Fruit fly (Drosophila melanogaster): ENCODE measurements around the gene Tim9b.

The Tim9b gene

dm6 chrX:19618183-19618740 lies at the start of gene Tim9b, which contains the start of gene Pstk:
Gene Tim9b, minus strand, starts transcription at chrX:19618537.
Gene Pstk, minus strand, starts transcription at chrX:19618537.
- no peak for TF ChIP-seq CG17801 (GFP tag; optimal IDR thresholded peaks at IDR 0.05; ENCODE audit: partially characterized antibody)

- no peak for TF ChIP-seq CG17801 (GFP tag; optimal IDR thresholded peaks at IDR 0.05; ENCODE audit: partially characterized antibody)
Measured at dm6 chrX:19667444-19668104, 49.2 kb upstream of the Tim9b start.

DNA sequence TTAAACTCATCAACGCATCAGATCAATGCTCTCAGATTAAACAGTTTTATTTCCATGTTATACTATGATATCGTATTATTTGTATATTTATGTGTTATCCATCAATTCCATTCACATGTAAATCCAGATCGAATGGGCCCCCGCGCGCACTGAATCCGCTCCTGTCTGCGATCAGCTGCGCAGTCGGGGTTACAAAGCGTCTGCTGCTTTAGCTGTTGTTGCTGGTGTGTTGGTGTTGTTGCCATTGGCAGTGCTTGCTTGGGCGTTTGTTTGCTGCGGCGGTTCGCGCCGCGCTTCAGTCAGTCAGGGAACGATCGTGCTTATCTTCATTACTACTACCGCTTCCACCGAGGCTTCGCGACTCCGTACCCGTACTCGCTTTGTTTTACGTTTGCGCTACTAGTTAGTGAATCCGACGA lies 48.7 kb upstream of the Tim9b start, which contains the start of gene Zw:
Zw (plus strand) TSS at position 262 of the 419 bp plus-strand sequence.
- TF ChIP-seq CG17801 (GFP tag; optimal IDR thresholded peaks at IDR 0.05; ENCODE audit: partially characterized antibody), result peak; percentile 69

DNA sequence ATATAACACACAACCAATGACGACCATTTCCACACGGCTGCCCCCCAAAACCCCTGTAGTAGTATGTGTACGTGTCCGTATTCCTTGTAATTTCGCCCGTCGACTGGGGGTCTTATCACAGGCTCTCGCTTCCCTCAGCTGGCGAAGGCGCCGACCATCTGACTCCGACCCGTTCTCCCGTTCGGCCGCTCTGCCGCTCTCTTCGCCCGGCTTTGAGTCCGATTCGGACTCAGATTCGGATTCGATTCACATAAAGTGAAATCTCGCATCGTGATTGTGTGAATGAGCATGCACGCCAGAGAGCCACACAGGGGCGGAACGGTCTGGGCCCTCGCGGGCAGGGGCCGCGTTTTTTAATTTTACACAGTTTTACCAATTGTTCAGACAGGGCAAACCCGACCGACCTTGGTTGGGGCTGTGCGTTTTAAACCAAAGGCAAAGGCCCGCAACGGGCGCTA lies 47.4 kb upstream of the Tim9b start:
- TF ChIP-seq CG17801 (GFP tag; optimal IDR thresholded peaks at IDR 0.05; ENCODE audit: partially characterized antibody), result peak; percentile 13

dm6 chrX:19663859-19664728 lies 45.8 kb upstream of the Tim9b start, which contains the start of the genes CG14223 and Ssu72:
Gene CG14223, minus strand, starts transcription at chrX:19663971.
Gene Ssu72, plus strand, starts transcription at chrX:19664561.
- TF ChIP-seq CG17801 (GFP tag; optimal IDR thresholded peaks at IDR 0.05; ENCODE audit: partially characterized antibody), result no peak

dm6 chrX:19663196-19663858 lies 45.0 kb upstream of the Tim9b start:
- TF ChIP-seq CG17801 (GFP tag; optimal IDR thresholded peaks at IDR 0.05; ENCODE audit: partially characterized antibody), result no peak

DNA sequence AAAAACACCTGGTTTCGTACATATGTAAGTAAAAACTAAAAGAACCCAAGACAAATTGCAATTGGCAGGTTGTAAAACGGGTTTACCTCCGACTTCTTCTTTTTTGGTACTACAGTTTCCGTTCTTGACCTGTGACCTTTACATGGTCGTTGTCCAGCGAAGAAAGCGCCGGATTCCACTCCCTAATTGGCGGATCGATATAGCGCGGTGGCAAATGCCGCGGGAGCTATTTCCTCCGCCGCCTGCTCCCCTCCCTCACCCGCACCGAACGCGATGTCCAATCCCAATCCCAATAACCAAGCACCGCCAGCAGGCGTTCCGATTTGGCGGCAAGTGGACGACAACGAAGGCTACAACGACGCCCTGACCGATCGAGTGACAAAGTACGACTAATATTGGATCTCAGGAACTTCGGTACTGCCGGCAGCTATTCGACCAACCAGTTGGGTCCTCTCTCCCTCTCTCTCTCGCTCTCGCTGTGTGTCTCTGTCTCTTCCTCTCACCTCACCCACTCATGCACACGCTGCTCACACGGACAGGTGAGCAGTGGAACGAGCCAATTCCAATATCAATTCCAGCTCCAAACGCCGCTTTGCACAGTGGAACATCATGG lies 44.4 kb upstream of the Tim9b start:
- TF ChIP-seq CG17801 (GFP tag; optimal IDR thresholded peaks at IDR 0.05; ENCODE audit: partially characterized antibody), result peak; percentile 48

dm6 chrX:19651757-19652419 lies 33.6 kb upstream of the Tim9b start, which contains the start of the genes Ranbp21 and Elys:
Gene Ranbp21, minus strand, starts transcription at chrX:19652269.
Gene Elys, plus strand, starts transcription at chrX:19652305.
- peak; percentile 13 for TF ChIP-seq CG17801 (GFP tag; optimal IDR thresholded peaks at IDR 0.05; ENCODE audit: partially characterized antibody)

DNA sequence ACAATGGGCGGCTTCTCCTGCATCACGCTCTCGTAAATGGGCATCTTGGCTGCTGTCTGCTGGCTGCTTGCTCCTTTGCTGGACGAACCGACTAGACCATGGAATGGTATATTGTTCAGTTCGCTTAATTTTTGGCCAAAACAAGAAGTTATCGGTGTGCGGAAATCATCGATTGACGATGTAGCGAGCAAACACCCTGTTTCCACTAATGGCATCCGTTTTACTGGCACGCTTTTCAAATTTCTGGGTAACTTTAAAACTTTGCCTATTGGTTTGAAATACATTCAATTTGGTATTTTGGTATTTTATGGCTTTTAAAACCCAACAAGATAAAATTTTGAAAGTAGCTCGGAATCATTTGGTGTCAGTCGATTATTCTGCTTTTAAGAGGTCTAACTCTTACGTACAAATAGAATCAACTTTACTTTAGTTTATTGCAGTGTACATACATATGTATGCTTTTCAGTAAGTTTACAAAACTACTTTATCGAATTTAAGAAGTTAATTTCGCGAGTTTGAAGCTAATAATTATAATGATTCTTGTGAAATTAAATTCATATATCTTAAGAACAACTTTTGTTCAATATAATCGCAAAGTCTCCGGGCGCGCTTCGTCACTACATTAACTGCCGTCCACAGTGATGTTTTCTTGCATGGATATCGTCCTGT lies 27.7 kb upstream of the Tim9b start, which contains the start of gene Arp10:
Arp10 (minus strand) TSS at position 304 of the 669 bp plus-strand sequence.
- TF ChIP-seq CG17801 (GFP tag; optimal IDR thresholded peaks at IDR 0.05; ENCODE audit: partially characterized antibody), result no peak

- peak; percentile 45 for TF ChIP-seq CG17801 (GFP tag; optimal IDR thresholded peaks at IDR 0.05; ENCODE audit: partially characterized antibody)
Measured at dm6 chrX:19642819-19643504, 24.6 kb upstream of the Tim9b start, which contains the start of the genes CG12237 and Sec61gamma. Gene CG12237, minus strand, starts transcription at chrX:19642869. Gene Sec61gamma, plus strand, starts transcription at chrX:19643327.

- TF ChIP-seq CG17801 (GFP tag; optimal IDR thresholded peaks at IDR 0.05; ENCODE audit: partially characterized antibody), result no peak
Measured at dm6 chrX:19640707-19641248, 22.4 kb upstream of the Tim9b start.

dm6 chrX:19638328-19638940 lies 20.1 kb upstream of the Tim9b start, which contains the start of gene Rcd-1:
Gene Rcd-1, plus strand, starts transcription at chrX:19638767.
- no peak for TF ChIP-seq CG17801 (GFP tag; optimal IDR thresholded peaks at IDR 0.05; ENCODE audit: partially characterized antibody)
